Worm (Caenorhabditis elegans): Measurements from ENCODE around the gene F08B12.4.
A peak's percentile ranks its signal among the peaks of the same experiment; 100 is the strongest.

DNA sequence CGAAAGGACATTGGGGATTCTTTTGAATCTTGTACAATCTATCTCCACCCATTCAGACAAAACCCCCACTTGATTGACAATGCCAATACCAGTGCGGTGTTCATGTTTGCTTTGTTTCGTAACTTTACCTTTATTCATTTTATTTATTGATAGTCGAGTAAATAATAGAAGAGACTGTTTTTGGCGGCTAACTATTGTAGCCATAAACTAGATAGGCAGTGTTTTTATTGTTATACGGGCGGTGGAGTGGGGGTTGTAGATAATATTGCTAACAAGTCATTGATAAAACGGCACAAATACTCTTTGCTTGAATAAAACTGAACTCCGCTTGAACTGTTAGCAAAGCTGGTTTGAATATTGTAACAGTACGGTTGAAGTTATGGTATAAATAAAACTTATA, 42.6 kb downstream of the F08B12.4 start:
- no peak for TF ChIP-seq attf-4 (tag; optimal IDR thresholded peaks at IDR 0.05)
- TF ChIP-seq lin-39 (tag; optimal IDR thresholded peaks at IDR 0.05), result no peak
- TF ChIP-seq nhr-77 (tag; optimal IDR thresholded peaks at IDR 0.05), result no peak
- no peak for TF ChIP-seq hlh-30 (tag; optimal IDR thresholded peaks at IDR 0.05; ENCODE audit: insufficient read depth)
- no peak for TF ChIP-seq ztf-11 (tag; optimal IDR thresholded peaks at IDR 0.05)
- TF ChIP-seq Y75B8A.6 (GFP tag; IDR thresholded peaks at IDR 0.05), result no peak
- no peak for TF ChIP-seq nhr-102 (tag; optimal IDR thresholded peaks at IDR 0.05)
- TF ChIP-seq snpc-4 (tag; optimal IDR thresholded peaks at IDR 0.05), result no peak
- TF ChIP-seq nhr-28 (tag; optimal IDR thresholded peaks at IDR 0.05), result peak; percentile 51
- TF ChIP-seq pha-4 (GFP tag; IDR thresholded peaks at IDR 0.05), result no peak
- no peak for TF ChIP-seq pha-4 (tag; optimal IDR thresholded peaks at IDR 0.05)

All from whole organism, L4 larva.